Worm (Caenorhabditis elegans) whole organism, mixed stage, embryonic: ENCODE results near the gene F36H1.11.
A peak's percentile ranks its signal among the peaks of the same experiment; 100 is the strongest.

Experiments used
- M03D4.4 ChIP-seq: sonication (generic microtip); optimal IDR thresholded peaks from 2 replicates; lab custom pipeline; 2017; ENCODE audit warnings: mild to moderate bottlenecking, missing genetic modification characterization, missing compliant biosample characterization
- bed-3 ChIP-seq: fragments of 200-800 bp; sonication (Bioruptor generic); optimal IDR thresholded peaks from 3 replicates; lab custom pipeline; 2018; ENCODE audit warnings: mild to moderate bottlenecking, missing genetic modification characterization, moderate library complexity, missing compliant biosample characterization
- blmp-1 ChIP-seq: fragments of 150-350 bp; optimal IDR thresholded peaks from 2 replicates; lab custom pipeline; 2014; ENCODE audit warnings: missing biosample characterization, missing genetic modification characterization
- ceh-39 ChIP-seq: fragments of 150-350 bp; optimal IDR thresholded peaks from 2 replicates; lab custom pipeline; 2014; ENCODE audit warnings: missing biosample characterization, missing genetic modification characterization
- ceh-43 ChIP-seq: fragments of 200-800 bp; sonication (Bioruptor generic); optimal IDR thresholded peaks from 2 replicates; lab custom pipeline; 2018; ENCODE audit warnings: mild to moderate bottlenecking, missing genetic modification characterization, moderate library complexity, missing compliant biosample characterization
- ceh-83 ChIP-seq: fragments of 200-800 bp; sonication (Bioruptor generic); optimal IDR thresholded peaks from 2 replicates; lab custom pipeline; 2018; ENCODE audit warnings: mild to moderate bottlenecking, missing genetic modification characterization, missing compliant biosample characterization
- ces-1 ChIP-seq: fragments of 150-350 bp; optimal IDR thresholded peaks from 2 replicates; lab custom pipeline; 2014; ENCODE audit warnings: missing biosample characterization, missing genetic modification reagents, missing genetic modification characterization
- cnd-1 ChIP-seq: fragments of 200-800 bp; sonication (Bioruptor generic); optimal IDR thresholded peaks from 2 replicates; lab custom pipeline; 2018; ENCODE audit warnings: mild to moderate bottlenecking, missing genetic modification characterization, missing compliant biosample characterization
- drap-1 ChIP-seq: fragments of 200-800 bp; sonication (Bioruptor generic); optimal IDR thresholded peaks from 3 replicates; lab custom pipeline; 2018; ENCODE audit warnings: mild to moderate bottlenecking, missing genetic modification characterization, missing compliant biosample characterization
- elt-1 ChIP-seq: sonication (generic microtip); optimal IDR thresholded peaks from 2 replicates; lab custom pipeline; 2017; ENCODE audit warnings: missing genetic modification characterization, mild to moderate bottlenecking, missing compliant biosample characterization, antibody characterized with exemption, moderate library complexity, borderline replicate concordance; ENCODE audit not compliant: insufficient read depth
- elt-3 ChIP-seq: fragments of 150-350 bp; optimal IDR thresholded peaks from 2 replicates; lab custom pipeline; 2014; ENCODE audit warnings: missing biosample characterization, missing genetic modification characterization
- flh-1 ChIP-seq: fragments of 200-800 bp; sonication (Bioruptor generic); optimal IDR thresholded peaks from 2 replicates; lab custom pipeline; 2018; ENCODE audit warnings: mild to moderate bottlenecking, missing genetic modification characterization, moderate library complexity, missing compliant biosample characterization
- ham-2 ChIP-seq: fragments of 200-800 bp; sonication (Bioruptor generic); optimal IDR thresholded peaks from 2 replicates; lab custom pipeline; 2018; ENCODE audit warnings: mild to moderate bottlenecking, missing genetic modification characterization, missing compliant biosample characterization
- hlh-1 ChIP-seq: fragments of 150-350 bp; optimal IDR thresholded peaks from 2 replicates; lab custom pipeline; 2014; ENCODE audit warnings: missing biosample characterization, missing genetic modification reagents, missing genetic modification characterization
- lin-13 ChIP-seq: fragments of 150-350 bp; optimal IDR thresholded peaks from 2 replicates; lab custom pipeline; 2014; ENCODE audit warnings: missing biosample characterization, missing genetic modification characterization
- lin-32 ChIP-seq: fragments of 200-800 bp; sonication (Bioruptor generic); optimal IDR thresholded peaks from 2 replicates; lab custom pipeline; 2018; ENCODE audit warnings: mild to moderate bottlenecking, missing genetic modification characterization, missing compliant biosample characterization
- lsy-2 ChIP-seq: fragments of 150-350 bp; optimal IDR thresholded peaks from 2 replicates; lab custom pipeline; 2014; ENCODE audit warnings: missing biosample characterization, missing genetic modification characterization
- mab-5 ChIP-seq: fragments of 150-350 bp; optimal IDR thresholded peaks from 2 replicates; lab custom pipeline; 2014; ENCODE audit warnings: missing biosample characterization, missing genetic modification characterization
- mls-2 ChIP-seq: sonication (generic microtip); optimal IDR thresholded peaks from 2 replicates; lab custom pipeline; 2016; ENCODE audit warnings: mild to moderate bottlenecking, missing genetic modification characterization, moderate library complexity, missing compliant biosample characterization
- nhr-12 ChIP-seq: fragments of 150-350 bp; optimal IDR thresholded peaks from 2 replicates; lab custom pipeline; 2014; ENCODE audit warnings: missing biosample characterization, missing genetic modification characterization
- nhr-2 ChIP-seq: fragments of 150-350 bp; optimal IDR thresholded peaks from 2 replicates; lab custom pipeline; 2014; ENCODE audit warnings: missing biosample characterization, missing genetic modification characterization
- nhr-237 ChIP-seq: fragments of 150-350 bp; optimal IDR thresholded peaks from 2 replicates; lab custom pipeline; 2014; ENCODE audit warnings: missing biosample characterization, missing genetic modification characterization
- nhr-28 ChIP-seq: fragments of 150-350 bp; optimal IDR thresholded peaks from 2 replicates; lab custom pipeline; 2014; ENCODE audit warnings: missing biosample characterization, missing genetic modification characterization
- nhr-76 ChIP-seq: sonication (generic microtip); optimal IDR thresholded peaks from 2 replicates; lab custom pipeline; 2017; ENCODE audit warnings: missing biosample characterization, missing genetic modification characterization
- pha-4 ChIP-seq: fragments of 150-350 bp; optimal IDR thresholded peaks from 2 replicates; lab custom pipeline; 2018; ENCODE audit warnings: missing biosample characterization, missing genetic modification reagents, missing genetic modification characterization
- sem-2 ChIP-seq: fragments of 200-800 bp; sonication (Bioruptor generic); optimal IDR thresholded peaks from 2 replicates; lab custom pipeline; 2018; ENCODE audit warnings: mild to moderate bottlenecking, missing genetic modification characterization, missing compliant biosample characterization
- snpc-4 ChIP-seq: fragments of 150-350 bp; optimal IDR thresholded peaks from 2 replicates; lab custom pipeline; 2014; ENCODE audit warnings: missing biosample characterization, missing genetic modification characterization
- sptf-1 ChIP-seq: sonication (generic microtip); optimal IDR thresholded peaks from 2 replicates; lab custom pipeline; 2017; ENCODE audit warnings: mild to moderate bottlenecking, missing genetic modification characterization, moderate library complexity, missing compliant biosample characterization
- unc-120 ChIP-seq: sonication (generic microtip); optimal IDR thresholded peaks from 2 replicates; lab custom pipeline; 2017; ENCODE audit warnings: missing genetic modification characterization, missing compliant biosample characterization; ENCODE audit not compliant: poor library complexity, severe bottlenecking
- unc-39 ChIP-seq: fragments of 150-350 bp; optimal IDR thresholded peaks from 2 replicates; lab custom pipeline; 2014; ENCODE audit warnings: missing biosample characterization, missing genetic modification characterization
- zip-8 ChIP-seq: fragments of 150-350 bp; optimal IDR thresholded peaks from 2 replicates; lab custom pipeline; 2014; ENCODE audit warnings: missing biosample characterization, missing genetic modification characterization
- ztf-11 ChIP-seq: fragments of 150-350 bp; optimal IDR thresholded peaks from 2 replicates; lab custom pipeline; 2014; ENCODE audit warnings: missing biosample characterization, missing genetic modification characterization

F36H1.11 gene

DNA sequence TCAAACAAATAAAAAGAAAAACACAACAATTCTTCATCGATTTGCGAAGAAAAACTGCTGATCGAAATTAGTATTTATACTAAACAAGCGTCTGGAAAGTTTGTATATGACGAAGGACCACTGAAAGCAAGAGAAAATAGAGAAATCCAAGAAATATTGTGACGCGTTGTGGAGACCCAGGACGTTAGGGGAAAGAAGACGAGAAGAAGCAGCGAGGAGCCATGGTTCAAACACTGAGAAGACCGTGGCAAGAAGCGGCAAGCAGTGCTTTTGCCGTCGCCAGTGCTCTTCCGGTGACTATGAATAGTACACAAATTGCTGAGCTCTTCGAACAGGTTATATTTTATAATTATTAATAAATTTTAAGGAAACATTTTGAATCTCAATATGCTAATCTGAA is 10.3 kb upstream of the F36H1.11 start:
- TF ChIP-seq ham-2: peak; percentile 20
- peak; percentile 7 for TF ChIP-seq hlh-1 (tag; lab: Kevin White, UChicago)
- peak; percentile 13 for TF ChIP-seq ces-1 (GFP tag; lab: Kevin White, UChicago)
- TF ChIP-seq nhr-2: no peak

DNA sequence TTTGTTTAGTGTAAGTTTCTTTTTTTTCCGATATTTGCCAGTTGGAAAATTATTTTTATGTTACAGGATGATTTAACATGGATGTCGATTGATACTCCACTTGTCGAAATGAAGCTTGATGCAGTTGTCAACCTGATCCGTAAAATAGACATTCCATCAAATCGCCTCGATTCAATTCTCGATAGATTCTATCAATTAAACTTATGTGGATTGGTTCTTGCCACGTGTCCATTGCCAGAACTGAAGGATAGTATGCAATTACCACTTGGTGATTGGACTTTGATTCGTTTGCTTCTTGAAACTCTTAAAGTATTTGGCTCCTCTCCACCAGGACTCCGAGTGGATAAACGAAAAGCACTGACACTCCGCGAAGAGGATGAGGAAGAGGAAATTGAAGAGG is 4.6 kb upstream of the F36H1.11 start:
- TF ChIP-seq nhr-28 (tag; lab: Kevin White, UChicago) (no peak), hlh-1 (tag; lab: Kevin White, UChicago) (no peak), nhr-76 (no peak), ceh-83 (GFP tag; lab: Kevin White, UChicago) (no peak), nhr-2 (no peak), cnd-1 (no peak), M03D4.4 (tag; lab: Kevin White, UChicago) (no peak), drap-1 (GFP tag; lab: Kevin White, UChicago) (no peak), nhr-12 (no peak), sptf-1 (tag; lab: Kevin White, UChicago) (no peak), elt-3 (tag; lab: Kevin White, UChicago) (no peak), lsy-2 (tag; lab: Kevin White, UChicago) (no peak), mab-5 (no peak), mls-2 (tag; lab: Kevin White, UChicago) (no peak), flh-1 (no peak)

DNA sequence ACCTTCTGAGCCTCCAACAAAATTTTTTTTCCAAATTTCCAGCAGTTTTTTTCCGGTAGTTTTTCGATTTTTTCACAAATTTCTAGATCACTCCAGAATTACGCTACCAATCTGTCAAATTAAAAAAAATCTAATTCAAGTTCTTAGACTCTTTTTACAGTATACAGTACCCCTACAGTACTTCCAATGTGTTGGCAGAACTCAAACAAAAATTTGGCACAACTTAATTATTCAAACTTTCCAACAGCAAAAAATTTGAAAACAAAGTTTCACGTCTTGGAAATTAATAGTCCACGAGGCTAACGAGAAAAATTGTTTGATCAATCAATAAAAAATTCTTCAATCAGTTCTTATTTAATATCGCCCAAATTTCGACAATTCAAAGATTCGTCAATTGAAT is 835 bp downstream of the F36H1.11 start, which contains the start of gene F36H1.3:
Gene F36H1.3, plus strand, starts transcription at position 323 of the 400 bp plus-strand sequence.
- TF ChIP-seq ztf-11 (tag; lab: Kevin White, UChicago) (no peak), zip-8 (tag; lab: Kevin White, UChicago) (no peak), ceh-43 (GFP tag; lab: Kevin White, UChicago) (no peak), ham-2 (no peak), nhr-2 (no peak), ceh-39 (tag; lab: Kevin White, UChicago) (no peak), sptf-1 (tag; lab: Kevin White, UChicago) (no peak), blmp-1 (no peak), elt-1 (tag; lab: Kevin White, UChicago) (no peak), nhr-28 (tag; lab: Kevin White, UChicago) (no peak), lin-32 (no peak), M03D4.4 (tag; lab: Kevin White, UChicago) (no peak), pha-4 (tag; lab: Kevin White, UChicago) (no peak), nhr-76 (no peak)

DNA sequence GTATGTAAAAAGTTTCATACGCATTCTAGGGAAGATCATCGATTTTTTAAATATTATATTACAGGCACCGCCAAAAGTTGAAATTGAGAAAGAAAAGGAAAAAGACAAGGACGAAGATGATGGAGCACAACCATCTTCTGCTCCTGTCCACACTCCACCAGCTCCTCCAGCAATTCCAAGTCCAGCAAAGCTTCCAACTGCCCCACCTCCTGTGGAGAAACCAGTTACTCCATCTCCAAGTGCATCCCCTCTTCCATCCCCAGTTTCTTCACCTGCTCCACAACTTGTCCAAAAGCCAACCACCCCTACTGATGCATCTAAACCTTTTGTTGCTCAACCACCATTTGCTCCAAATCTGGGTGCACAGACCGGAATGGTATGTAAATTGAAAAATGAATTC is 3.0 kb downstream of the F36H1.11 start:
- TF ChIP-seq sem-2 (GFP tag; lab: Kevin White, UChicago) (no peak), nhr-12 (no peak), snpc-4 (no peak), cnd-1 (no peak), hlh-1 (tag; lab: Kevin White, UChicago) (no peak), ztf-11 (tag; lab: Kevin White, UChicago) (no peak), unc-39 (tag; lab: Kevin White, UChicago) (no peak), blmp-1 (no peak), ham-2 (no peak), bed-3 (no peak), nhr-237 (tag; lab: Kevin White, UChicago) (no peak), pha-4 (tag; lab: Kevin White, UChicago) (no peak), nhr-28 (tag; lab: Kevin White, UChicago) (no peak), lin-13 (tag; lab: Kevin White, UChicago) (no peak)

DNA sequence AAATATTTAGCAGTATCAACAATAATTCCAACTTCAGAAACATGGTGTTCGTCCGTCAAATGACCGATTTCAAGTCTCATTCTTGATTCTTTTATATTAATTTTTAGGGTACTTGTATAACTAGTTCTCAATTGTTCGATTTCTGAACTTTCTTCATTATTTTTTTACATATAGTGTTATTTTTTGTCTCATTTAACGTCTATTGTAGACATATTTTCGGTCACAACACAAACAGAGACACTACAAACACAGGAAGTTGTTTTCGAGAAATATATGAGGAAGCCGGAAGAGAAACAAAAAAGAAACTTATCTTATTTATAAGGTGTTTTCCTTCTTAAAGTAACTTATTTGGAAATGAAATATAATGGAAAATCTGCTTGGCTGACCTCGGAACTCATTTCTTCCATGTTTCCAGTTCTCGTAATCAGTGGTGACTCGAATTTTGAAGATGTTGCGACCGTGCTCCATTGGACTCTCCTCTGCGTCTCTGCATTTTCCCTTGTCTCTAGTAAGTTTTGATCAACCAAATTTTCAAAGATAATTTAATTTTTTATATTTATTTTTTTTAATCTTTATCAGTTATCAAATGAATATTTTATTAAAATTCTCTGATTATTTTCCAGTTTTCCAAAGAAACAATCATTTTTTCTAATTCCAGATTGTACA is 4.8 kb downstream of the F36H1.11 start, which contains the start of the genes F36H1.12 and lin-3:
Gene F36H1.12, minus strand, starts transcription at position 51 of the 666 bp plus-strand sequence.
Gene lin-3, plus strand, starts transcription at position 657 of the 666 bp plus-strand sequence.
- no peak for TF ChIP-seq elt-1 (tag; lab: Kevin White, UChicago)
- no peak for TF ChIP-seq nhr-12
- TF ChIP-seq snpc-4: no peak
- no peak for TF ChIP-seq ces-1 (GFP tag; lab: Kevin White, UChicago)
- no peak for TF ChIP-seq nhr-28 (tag; lab: Kevin White, UChicago)
- TF ChIP-seq ceh-39 (tag; lab: Kevin White, UChicago): no peak
- no peak for TF ChIP-seq mab-5
- no peak for TF ChIP-seq blmp-1
- no peak for TF ChIP-seq unc-120 (tag; lab: Kevin White, UChicago)
- no peak for TF ChIP-seq pha-4 (tag; lab: Kevin White, UChicago)
- TF ChIP-seq mls-2 (tag; lab: Kevin White, UChicago): no peak
- TF ChIP-seq lin-13 (tag; lab: Kevin White, UChicago): no peak
- no peak for TF ChIP-seq cnd-1
- no peak for TF ChIP-seq nhr-2
- TF ChIP-seq ham-2: no peak
- TF ChIP-seq zip-8 (tag; lab: Kevin White, UChicago): no peak
- TF ChIP-seq, all 35 proteins: peak for 0
